Fruit fly (Drosophila melanogaster): ENCODE results near the gene CG8202.

Gene CG8202

dm6 chr3R:8780689-8781088, 48.8 kb downstream of the CG8202 start, which contains the start of gene CG33189 (continued):
- TF ChIP-seq CG7357 (GFP tag; IDR thresholded peaks at IDR 0.05): no peak
- no peak for TF ChIP-seq dmrt11E (tag; optimal IDR thresholded peaks at IDR 0.05)
- no peak for TF ChIP-seq CG1792 (GFP tag; optimal IDR thresholded peaks at IDR 0.05)

- TF ChIP-seq Xbp1 (GFP tag; optimal IDR thresholded peaks at IDR 0.05) (peak; percentile 59), HLH3B (GFP tag; IDR thresholded peaks at IDR 0.05) (peak; percentile 74), CG14014 (GFP tag; IDR thresholded peaks at IDR 0.05) (peak; percentile 66; the same call in 1 of the 2 replicates), HLH4C (GFP tag; IDR thresholded peaks at IDR 0.05; ENCODE audit: partially characterized antibody) (no peak), CG15514 (GFP tag; optimal IDR thresholded peaks at IDR 0.05) (peak; percentile 19), CG10431 (GFP tag; optimal IDR thresholded peaks at IDR 0.05) (no peak), prd (optimal IDR thresholded peaks at IDR 0.05) (no peak), prd (GFP tag; IDR thresholded peaks at IDR 0.05) (peak; percentile 63), Opbp (GFP tag; IDR thresholded peaks at IDR 0.05; ENCODE audit: partially characterized antibody) (no peak), HLH54F (GFP tag; optimal IDR thresholded peaks at IDR 0.05) (peak; percentile 49), CG11695 (GFP tag; IDR thresholded peaks at IDR 0.05) (peak; percentile 62; the same call in 2 of the 3 replicates), pho (GFP tag; optimal IDR thresholded peaks at IDR 0.05) (peak; percentile 39), lmd (GFP tag; IDR thresholded peaks at IDR 0.05) (peak; percentile 67), Rx (GFP tag; IDR thresholded peaks at IDR 0.05) (peak; percentile 37; the same call in 1 of the 2 replicates), dimm (GFP tag; IDR thresholded peaks at IDR 0.05) (no peak), pan (optimal IDR thresholded peaks at IDR 0.05) (no peak), pan (GFP tag; optimal IDR thresholded peaks at IDR 0.05 in 1 of 2, IDR thresholded peaks at IDR 0.05 in 1 of 2) (peak in 1 of 2 experiments; percentile 80), CG30431 (GFP tag; optimal IDR thresholded peaks at IDR 0.05) (no peak), CG11456 (GFP tag; IDR thresholded peaks at IDR 0.05) (peak; percentile 70; the same call in 1 of the 3 replicates), Ssrp (tag; optimal IDR thresholded peaks at IDR 0.05) (peak; percentile 30), YL-1 (GFP tag; optimal IDR thresholded peaks at IDR 0.05) (no peak), twi (tag; optimal IDR thresholded peaks at IDR 0.05) (no peak), CG18619 (GFP tag; optimal IDR thresholded peaks at IDR 0.05) (peak; percentile 8), kah (GFP tag; optimal IDR thresholded peaks at IDR 0.05) (no peak), lab (GFP tag; optimal IDR thresholded peaks at IDR 0.05) (no peak), CG14050 (GFP tag; IDR thresholded peaks at IDR 0.05) (peak; percentile 44; the same call in 1 of the 3 replicates), ind (GFP tag; optimal IDR thresholded peaks at IDR 0.05) (no peak), klu (GFP tag; IDR thresholded peaks at IDR 0.05) (no peak), Gsc (GFP tag; IDR thresholded peaks at IDR 0.05) (no peak), row (GFP tag; IDR thresholded peaks at IDR 0.05) (peak; percentile 78), Sry-β (GFP tag; optimal IDR thresholded peaks at IDR 0.05) (no peak), Oli (tag; optimal IDR thresholded peaks at IDR 0.05) (peak; percentile 59), tup (GFP tag; optimal IDR thresholded peaks at IDR 0.05) (no peak), zen2 (GFP tag; IDR thresholded peaks at IDR 0.05; ENCODE audit: partially characterized antibody) (no peak), sr (GFP tag; IDR thresholded peaks at IDR 0.05) (no peak), wdn (GFP tag; IDR thresholded peaks at IDR 0.05) (no peak), CG10543 (GFP tag; optimal IDR thresholded peaks at IDR 0.05) (no peak), CG4424 (GFP tag; optimal IDR thresholded peaks at IDR 0.05) (no peak), Nf-YB (GFP tag; optimal IDR thresholded peaks at IDR 0.05) (no peak), abd-A (tag; optimal IDR thresholded peaks at IDR 0.05) (no peak), Hsf (GFP tag; optimal IDR thresholded peaks at IDR 0.05) (peak; percentile 43), CG13624 (GFP tag; optimal IDR thresholded peaks at IDR 0.05) (no peak), CG10209 (GFP tag; optimal IDR thresholded peaks at IDR 0.05) (peak; percentile 32), Abd-B (GFP tag; optimal IDR thresholded peaks at IDR 0.05) (no peak), repo (GFP tag; optimal IDR thresholded peaks at IDR 0.05) (no peak), CG32772 (GFP tag; IDR thresholded peaks at IDR 0.05) (peak; percentile 37; the same call in 1 of the 2 replicates), CG43689 (GFP tag; IDR thresholded peaks at IDR 0.05) (0 out of 2 replicates have a peak, but pooled peaks have one; percentile 36)
Measured at dm6 chr3R:8784788-8785187, 52.9 kb downstream of the CG8202 start.

Data from whole organism, embryonic.